Worm (Caenorhabditis elegans) whole organism, young adult: ENCODE data around the gene bre-2.

Source experiments
- D2030.7 ChIP-seq: fragments of 200-800 bp; sonication (Bioruptor generic); IDR thresholded peaks from 2 replicates; pipeline ENCODE4 v1.3.6; 2022; ENCODE audit warnings: missing genetic modification reagents, missing genetic modification characterization, missing compliant biosample characterization
- F33H1.4 ChIP-seq: fragments of 200-800 bp; sonication (Bioruptor generic); IDR thresholded peaks from 2 replicates; pipeline ENCODE4 v1.3.6; 2022; ENCODE audit warnings: missing genetic modification reagents, missing genetic modification characterization, missing compliant biosample characterization
- F39B2.1 ChIP-seq: fragments of 200-800 bp; sonication (Bioruptor generic); IDR thresholded peaks from 2 replicates; pipeline ENCODE4 v1.3.6; 2022; ENCODE audit warnings: missing genetic modification reagents, missing genetic modification characterization, missing compliant biosample characterization
- Y53F4B.3 ChIP-seq: fragments of 200-800 bp; sonication (Bioruptor generic); IDR thresholded peaks from 2 replicates; pipeline ENCODE4 v1.3.6; 2022; ENCODE audit warnings: missing genetic modification reagents, missing genetic modification characterization, missing compliant biosample characterization
- aptf-3 ChIP-seq: fragments of 200-800 bp; sonication (Bioruptor generic); IDR thresholded peaks from 2 replicates; pipeline ENCODE4 v1.3.6; 2022; ENCODE audit warnings: missing genetic modification characterization, missing compliant biosample characterization
- cebp-1 ChIP-seq, 2 experiments: fragments of 200-800 bp in 1 of 2; sonication (Bioruptor generic) in 1 of 2; sonication (generic microtip) in 1 of 2; IDR thresholded peaks in 1 of 2; optimal IDR thresholded peaks in 1 of 2; 2 replicates each; pipeline versions ENCODE4 v1.3.6 to Lab custom; 2017 to 2022; ENCODE audit warnings: missing compliant biosample characterization in 2 of 2, missing genetic modification characterization in 2 of 2, mild to moderate bottlenecking in 1 of 2, missing genetic modification reagents in 1 of 2, moderate library complexity in 1 of 2
- ceh-27 ChIP-seq: fragments of 200-800 bp; sonication (Bioruptor generic); optimal IDR thresholded peaks from 2 replicates; lab custom pipeline; 2018; ENCODE audit warnings: mild to moderate bottlenecking, missing genetic modification characterization, moderate library complexity, missing compliant biosample characterization
- dpff-1 ChIP-seq: sonication (generic microtip); optimal IDR thresholded peaks from 2 replicates; lab custom pipeline; 2017; ENCODE audit warnings: mild to moderate bottlenecking, missing genetic modification characterization, missing compliant biosample characterization
- efl-1 ChIP-seq: fragments of 150-350 bp; optimal IDR thresholded peaks from 2 replicates; lab custom pipeline; 2014; ENCODE audit warnings: missing biosample characterization, missing genetic modification reagents, missing genetic modification characterization
- hmg-1.2 ChIP-seq: fragments of 200-800 bp; sonication (Bioruptor generic); IDR thresholded peaks from 2 replicates; pipeline ENCODE4 v1.3.6; 2022; ENCODE audit warnings: missing genetic modification reagents, missing genetic modification characterization, missing compliant biosample characterization
- hrde-1 ChIP-seq: sonication (generic microtip); optimal IDR thresholded peaks from 2 replicates; lab custom pipeline; 2016; ENCODE audit warnings: missing genetic modification characterization, mild to moderate bottlenecking, missing compliant biosample characterization, moderate library complexity, missing genotype, missing genetic modification reagents, borderline replicate concordance
- lag-1 ChIP-seq: fragments of 200-800 bp; sonication (Bioruptor generic); IDR thresholded peaks from 2 replicates; pipeline ENCODE4 v1.3.6; 2022; ENCODE audit warnings: missing genetic modification reagents, missing genetic modification characterization, missing compliant biosample characterization
- lin-26 ChIP-seq: fragments of 200-800 bp; sonication (Bioruptor generic); IDR thresholded peaks from 2 replicates; pipeline ENCODE4 v1.3.6; 2022; ENCODE audit warnings: missing genetic modification reagents, missing genetic modification characterization, missing compliant biosample characterization
- lin-35 ChIP-seq, 3 experiments: fragments of 150-350 bp in 2 of 3; sonication (generic microtip) in 1 of 3; optimal IDR thresholded peaks; 2 replicates each; lab custom pipeline; 2014 to 2018; ENCODE audit warnings: missing biosample characterization in 3 of 3, missing genetic modification characterization in 3 of 3, missing genetic modification reagents in 3 of 3
- lin-54 ChIP-seq: fragments of 200-800 bp; sonication (Bioruptor generic); optimal IDR thresholded peaks from 2 replicates; lab custom pipeline; 2018; ENCODE audit warnings: mild to moderate bottlenecking, missing genetic modification characterization, missing compliant biosample characterization
- lsl-1 ChIP-seq: fragments of 200-800 bp; sonication (Bioruptor generic); optimal IDR thresholded peaks from 2 replicates; lab custom pipeline; 2018; ENCODE audit warnings: mild to moderate bottlenecking, missing genetic modification characterization, moderate library complexity, missing compliant biosample characterization
- madf-6 ChIP-seq: fragments of 200-800 bp; sonication (Bioruptor generic); IDR thresholded peaks from 2 replicates; pipeline ENCODE4 v1.3.6; 2022; ENCODE audit warnings: missing genetic modification reagents, missing genetic modification characterization, missing compliant biosample characterization
- madf-8 ChIP-seq: fragments of 200-800 bp; sonication (Bioruptor generic); conservative IDR thresholded peaks from 2 replicates; pipeline ENCODE4 v1.3.6; 2022; ENCODE audit warnings: missing genetic modification reagents, missing genetic modification characterization, missing compliant biosample characterization
- nfyb-1 ChIP-seq: fragments of 200-800 bp; sonication (Bioruptor generic); IDR thresholded peaks from 2 replicates; pipeline ENCODE4 v1.3.6; 2022; ENCODE audit warnings: missing genetic modification reagents, missing genetic modification characterization, missing compliant biosample characterization
- pbrm-1 ChIP-seq: fragments of 200-800 bp; sonication (Bioruptor generic); IDR thresholded peaks from 2 replicates; pipeline ENCODE4 v1.3.6; 2022; ENCODE audit warnings: missing genetic modification reagents, missing genetic modification characterization, missing compliant biosample characterization
- rcor-1 ChIP-seq: fragments of 200-800 bp; sonication (Bioruptor generic); IDR thresholded peaks from 2 replicates; pipeline ENCODE4 v1.3.6; 2022; ENCODE audit warnings: missing genetic modification reagents, missing genetic modification characterization, missing compliant biosample characterization
- snpc-1.3 ChIP-seq: sonication (generic microtip); optimal IDR thresholded peaks from 2 replicates; lab custom pipeline; 2017; ENCODE audit warnings: missing genetic modification characterization, mild to moderate bottlenecking, missing compliant biosample characterization, antibody characterized with exemption, moderate library complexity, missing genotype, missing genetic modification reagents; ENCODE audit not compliant: insufficient read depth
- sptf-2 ChIP-seq: fragments of 200-800 bp; sonication (Bioruptor generic); optimal IDR thresholded peaks from 2 replicates; lab custom pipeline; 2018; ENCODE audit warnings: mild to moderate bottlenecking, missing genetic modification characterization, missing compliant biosample characterization
- tbp1 ChIP-seq: fragments of 200-800 bp; sonication (Bioruptor generic); optimal IDR thresholded peaks from 2 replicates; lab custom pipeline; 2018; ENCODE audit warnings: mild to moderate bottlenecking, missing genetic modification characterization, missing compliant biosample characterization
- xnd-1 ChIP-seq: sonication (generic microtip); optimal IDR thresholded peaks from 2 replicates; lab custom pipeline; 2016; ENCODE audit warnings: missing genotype, missing genetic modification reagents, missing genetic modification characterization, missing compliant biosample characterization
- zfh-2 ChIP-seq: fragments of 200-800 bp; sonication (Bioruptor generic); conservative IDR thresholded peaks from 2 replicates; pipeline ENCODE4 v1.3.6; 2022; ENCODE audit warnings: missing genetic modification reagents, missing genetic modification characterization, missing compliant biosample characterization
- ztf-3 ChIP-seq: fragments of 200-800 bp; sonication (Bioruptor generic); optimal IDR thresholded peaks from 2 replicates; lab custom pipeline; 2018; ENCODE audit warnings: mild to moderate bottlenecking, missing genetic modification characterization, missing compliant biosample characterization

The bre-2 gene

DNA sequence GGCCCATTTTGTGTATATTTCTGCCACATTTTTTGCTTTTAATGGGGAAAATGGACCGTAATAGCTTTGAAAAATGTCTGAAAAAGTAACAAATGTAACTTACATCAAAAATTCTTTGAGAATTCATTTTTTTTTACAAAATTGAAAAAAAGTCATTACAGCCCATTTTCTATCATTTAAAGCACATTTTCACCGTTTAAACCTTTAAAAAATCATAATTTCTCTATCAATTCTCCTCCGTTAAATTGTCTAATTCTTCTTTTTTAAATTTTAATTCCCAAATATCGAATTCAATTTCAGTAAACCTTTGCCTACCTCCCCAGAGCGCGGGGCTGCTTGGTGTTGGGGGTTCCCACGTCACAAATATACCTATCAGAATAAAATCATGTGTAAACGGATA, 32.1 kb downstream of the bre-2 start, which contains the start of gene dhhc-8:
TSS of gene dhhc-8 (plus strand) at position 301 of the 400 bp plus-strand sequence.
- TF ChIP-seq pbrm-1 (no peak), dpff-1 (tag; lab: Kevin White, UChicago) (no peak), F39B2.1 (no peak), nfyb-1 (GFP tag; lab: Robert Waterston, UW) (no peak), sptf-2 (GFP tag; lab: Kevin White, UChicago) (no peak), Y53F4B.3 (no peak)

DNA sequence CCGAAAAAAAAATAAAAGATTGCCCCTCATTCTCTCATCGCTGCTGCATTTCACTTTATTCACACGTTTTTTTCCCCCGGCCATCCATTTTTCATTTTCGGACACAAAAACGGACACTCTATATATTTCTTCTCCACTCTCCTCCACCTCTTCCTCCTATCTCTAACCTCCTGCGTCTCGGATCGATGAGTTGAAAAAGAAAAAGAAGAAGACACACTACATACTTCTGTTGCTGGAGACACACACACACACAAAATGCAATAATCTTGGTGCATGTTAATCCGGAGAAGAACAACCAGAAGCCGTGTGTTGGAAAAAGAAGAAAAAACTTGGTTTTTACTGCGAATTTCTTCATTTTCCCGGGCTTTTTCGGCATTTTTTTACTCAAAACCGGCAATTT, 33.5 kb downstream of the bre-2 start:
- TF ChIP-seq aptf-3 (GFP tag; lab: Robert Waterston, UW) (no peak), tbp1 (peak; percentile 11), cebp-1 (GFP tag; IDR thresholded peaks at IDR 0.05; lab: Robert Waterston, UW) (no peak), cebp-1 (tag; optimal IDR thresholded peaks at IDR 0.05; lab: Kevin White, UChicago) (peak; percentile 27), lag-1 (no peak), hmg-1.2 (GFP tag; lab: Robert Waterston, UW) (peak; percentile 25; the same call in 1 of the 2 replicates), lin-35 (GFP tag; optimal IDR thresholded peaks at IDR 0.05; lab: Kevin White, UChicago) (peak in 1 of 3 experiments; percentile 8)
- TF ChIP-seq, all 124 proteins: peak for 4

DNA sequence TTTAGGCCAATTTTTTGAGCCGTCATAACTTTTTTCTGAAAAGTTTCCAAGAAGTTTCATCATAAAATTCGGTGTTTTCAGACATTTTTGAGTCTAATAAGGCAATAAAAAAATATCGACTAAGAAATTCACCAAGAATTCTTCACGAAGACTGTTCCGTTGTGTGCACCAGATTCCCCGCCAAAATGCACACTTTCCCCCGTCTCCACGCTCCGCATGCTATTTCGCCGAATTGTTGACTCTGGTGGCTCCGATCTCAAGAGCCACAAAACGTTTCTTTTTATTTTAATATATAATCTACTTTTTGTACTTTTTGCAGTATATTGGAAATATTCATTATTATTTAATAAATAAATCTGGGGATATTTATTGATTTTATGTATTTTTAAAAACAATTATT, 33.9 kb downstream of the bre-2 start:
- TF ChIP-seq ztf-3 (no peak), hmg-1.2 (GFP tag; lab: Robert Waterston, UW) (peak; percentile 64; the same call in 1 of the 2 replicates)

DNA sequence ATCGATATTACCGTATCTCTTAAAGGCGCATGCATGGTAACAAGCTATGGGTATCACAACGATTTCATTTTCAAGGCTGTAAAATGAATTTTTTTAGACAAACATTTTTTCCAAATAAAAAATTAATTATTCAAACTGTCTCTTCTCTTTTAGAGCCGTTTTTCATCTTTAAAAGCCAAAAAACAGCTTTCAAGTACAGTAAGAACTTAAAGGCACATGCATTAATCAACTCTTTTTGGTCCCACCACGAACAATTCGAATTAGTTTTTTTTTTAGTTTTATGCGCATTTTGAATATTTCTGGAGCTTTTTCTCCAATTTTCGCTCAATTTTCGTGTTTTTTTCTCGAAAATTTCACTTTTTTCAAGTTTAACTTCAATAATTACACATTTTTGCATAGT, 35.0 kb downstream of the bre-2 start:
- TF ChIP-seq efl-1 (GFP tag; lab: Kevin White, UChicago) (peak; percentile 14), ceh-27 (GFP tag; lab: Kevin White, UChicago) (no peak), D2030.7 (peak; percentile 65), ztf-3 (no peak), rcor-1 (GFP tag; lab: Robert Waterston, UW) (peak; percentile 29; the same call in 1 of the 2 replicates), lsl-1 (GFP tag; lab: Kevin White, UChicago) (peak; percentile 97), lin-54 (GFP tag; lab: Kevin White, UChicago) (peak; percentile 37), F33H1.4 (peak; percentile 89), madf-6 (GFP tag; lab: Robert Waterston, UW) (peak; percentile 83), xnd-1 (tag; lab: Kevin White, UChicago) (peak; percentile 87), snpc-1.3 (tag; lab: Kevin White, UChicago) (peak; percentile 36), hrde-1 (no peak), madf-8 (peak; percentile 69)
- TF ChIP-seq, all 124 proteins: peak for 10

DNA sequence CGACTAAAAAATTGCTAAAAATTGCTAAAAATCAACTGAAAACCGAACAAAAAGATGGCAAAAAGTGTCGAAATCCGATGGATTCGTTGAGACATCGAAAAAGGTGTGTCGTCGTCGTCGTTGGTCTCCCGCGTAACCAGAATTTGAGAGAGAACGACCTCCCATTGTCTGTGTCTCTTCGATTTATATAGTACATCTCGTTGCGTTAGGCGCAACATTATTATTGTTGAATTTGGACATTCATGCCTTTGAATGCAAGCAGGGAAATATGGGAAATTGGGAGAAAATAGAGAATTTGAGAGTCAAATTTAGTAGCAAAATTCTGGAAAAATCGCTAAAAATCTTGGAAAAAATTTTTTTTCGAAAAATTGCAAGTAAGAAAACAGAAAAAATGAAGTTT, 35.4 kb downstream of the bre-2 start:
- TF ChIP-seq hmg-1.2 (GFP tag; lab: Robert Waterston, UW) (peak; percentile 55; the same call in 1 of the 2 replicates), cebp-1 (GFP tag; IDR thresholded peaks at IDR 0.05; lab: Robert Waterston, UW) (no peak), cebp-1 (tag; optimal IDR thresholded peaks at IDR 0.05; lab: Kevin White, UChicago) (no peak)

DNA sequence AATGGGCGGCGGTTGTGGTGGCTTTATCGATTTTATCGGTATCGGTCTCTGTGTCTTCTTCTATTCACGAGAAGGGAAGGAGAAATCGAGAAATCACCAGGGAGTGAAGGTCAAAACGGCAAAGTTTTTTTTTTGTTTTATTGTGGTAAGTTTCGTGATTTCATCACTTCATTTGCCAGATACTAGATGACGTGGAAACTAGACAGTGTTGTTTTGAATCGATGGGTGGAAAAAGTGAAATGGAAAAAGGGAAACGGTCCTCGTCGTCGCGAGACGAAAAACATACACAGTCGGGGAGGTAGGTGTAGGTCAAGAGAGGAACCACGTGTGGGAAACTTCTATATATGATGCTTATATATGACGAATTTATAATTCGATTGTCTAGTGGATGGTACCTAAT, 38.4 kb downstream of the bre-2 start:
- no peak for TF ChIP-seq cebp-1 (GFP tag; IDR thresholded peaks at IDR 0.05; lab: Robert Waterston, UW)
- TF ChIP-seq cebp-1 (tag; optimal IDR thresholded peaks at IDR 0.05; lab: Kevin White, UChicago): peak; percentile 62
- TF ChIP-seq D2030.7: no peak

DNA sequence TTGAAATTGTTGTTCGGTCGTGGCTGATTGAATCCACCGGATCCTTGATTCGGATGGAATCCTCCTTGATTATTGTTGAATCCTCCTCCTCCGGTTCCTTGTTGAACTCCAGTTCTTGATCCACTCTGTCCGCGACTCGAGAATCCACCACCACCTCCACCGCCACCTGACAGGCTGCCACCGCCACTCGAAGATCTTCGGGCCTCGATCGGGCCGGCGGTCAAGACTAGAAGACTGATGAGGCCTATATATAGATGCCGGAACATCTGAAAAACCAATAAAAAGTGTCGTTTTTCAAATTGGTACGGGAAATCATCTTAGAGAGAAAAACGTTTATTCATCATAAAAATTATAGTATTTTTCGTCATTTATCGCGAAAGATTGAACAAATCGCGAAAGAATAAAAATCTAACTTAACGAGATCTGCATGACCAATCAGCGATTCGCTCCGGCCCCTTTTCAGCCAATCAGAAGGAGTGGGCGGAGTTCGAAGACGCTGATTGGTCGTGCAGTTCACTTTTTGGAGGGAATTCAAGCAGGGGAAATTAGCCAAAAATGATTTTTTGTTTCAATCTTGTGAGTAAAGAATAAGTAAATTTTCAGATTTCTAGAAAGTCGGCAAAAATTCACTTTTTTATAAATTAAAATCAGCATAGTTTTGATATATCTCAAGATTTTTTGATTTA, 40.1 kb downstream of the bre-2 start, which contains the start of gene pqn-83:
TSS of gene pqn-83 (minus strand) at position 272 of the 686 bp plus-strand sequence.
- TF ChIP-seq ztf-3: no peak
- peak; percentile 55; the same call in 1 of the 2 replicates for TF ChIP-seq zfh-2 (GFP tag; lab: Robert Waterston, UW)
- 0 out of 2 replicates have a peak, but pooled peaks have one; percentile 40 for TF ChIP-seq lin-26
